Worm (Caenorhabditis elegans) whole organism, L3 larva: ENCODE results near the gene Y67H2A.2.
A peak's percentile ranks its signal among the peaks of the same experiment; 100 is the strongest.

Experiments
- ama-1 ChIP-seq: fragments of 150-350 bp; optimal IDR thresholded peaks from 2 replicates; lab custom pipeline; 2018
- daf-12 ChIP-seq: fragments of 150-350 bp; optimal IDR thresholded peaks from 2 replicates; lab custom pipeline; 2014; ENCODE audit warnings: missing biosample characterization, missing genetic modification reagents, missing genetic modification characterization
- eor-1 ChIP-seq, 2 experiments: fragments of 150-350 bp; optimal IDR thresholded peaks; 2 replicates each; lab custom pipeline; 2014 to 2018; ENCODE audit warnings: missing biosample characterization in 2 of 2, missing genetic modification characterization in 2 of 2
- fkh-10 ChIP-seq: sonication (generic microtip); optimal IDR thresholded peaks from 2 replicates; lab custom pipeline; 2017; ENCODE audit warnings: missing biosample characterization, missing genetic modification reagents, missing genetic modification characterization
- lin-39 ChIP-seq: fragments of 150-350 bp; optimal IDR thresholded peaks from 2 replicates; lab custom pipeline; 2018; ENCODE audit warnings: missing biosample characterization, missing genetic modification reagents, missing genetic modification characterization
- nhr-76 ChIP-seq: fragments of 150-350 bp; sonication (generic microtip); optimal IDR thresholded peaks from 5 replicates; lab custom pipeline; 2014; ENCODE audit warnings: missing biosample characterization, missing genetic modification characterization
- pqm-1 ChIP-seq: fragments of 150-350 bp; optimal IDR thresholded peaks from 2 replicates; lab custom pipeline; 2017; ENCODE audit warnings: missing biosample characterization, missing genetic modification characterization, inconsistent platforms
- unc-62 ChIP-seq: fragments of 150-350 bp; sonication (generic microtip); optimal IDR thresholded peaks from 4 replicates; lab custom pipeline; 2014; ENCODE audit warnings: missing biosample characterization, missing genetic modification reagents, missing genetic modification characterization

DNA sequence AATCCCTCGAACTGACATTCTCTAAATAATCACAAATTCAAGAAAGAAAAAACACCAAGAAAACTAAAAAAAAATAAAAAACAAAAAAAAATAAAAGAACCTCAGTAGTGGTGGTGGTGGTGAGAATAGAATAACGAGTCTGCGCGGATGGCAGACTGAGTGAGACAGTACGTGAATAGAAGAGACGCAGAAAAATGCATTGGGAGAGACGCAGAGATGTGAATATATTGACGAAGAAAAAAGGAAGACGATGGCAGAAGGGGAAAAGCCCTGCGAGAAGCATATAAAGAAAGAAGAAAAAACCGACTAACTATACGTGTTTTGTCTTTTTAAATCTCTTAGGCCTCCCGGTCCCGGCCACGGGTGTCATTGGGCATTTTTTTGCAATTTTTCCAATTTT lies 25.1 kb downstream of the Y67H2A.2 start, which contains the start of gene unc-26:
- TF ChIP-seq daf-12 (tag; lab: Kevin White, UChicago) (no peak), ama-1 (lab: Kevin White, UChicago) (no peak), nhr-76 (tag; lab: Kevin White, UChicago) (no peak), pqm-1 (tag; lab: Kevin White, UChicago) (no peak), fkh-10 (GFP tag; lab: Kevin White, UChicago) (no peak), unc-62 (GFP tag; lab: Kevin White, UChicago) (no peak), eor-1 (tag; optimal IDR thresholded peaks at IDR 0.05; lab: Kevin White, UChicago) (no peak), lin-39 (tag; lab: Kevin White, UChicago) (peak; percentile 22)
